Fruit fly (Drosophila melanogaster) whole organism, embryonic: ENCODE results near the gene uncNacbeta.

Experiments
- ATbp ChIP-seq: fragments of 200-800 bp; sonication (Bioruptor generic); optimal IDR thresholded peaks from 2 replicates; lab custom pipeline; 2017; ENCODE audit warnings: missing biosample characterization, mild to moderate bottlenecking, missing genetic modification characterization, missing genetic modification reagents
- Atf-2 ChIP-seq: fragments of 200-800 bp; sonication (Bioruptor generic); optimal IDR thresholded peaks from 2 replicates; lab custom pipeline; 2016; ENCODE audit warnings: missing biosample characterization, missing genetic modification characterization
- BEAF-32 ChIP-seq: fragments of 200-800 bp; sonication (Bioruptor generic); optimal IDR thresholded peaks from 3 replicates; lab custom pipeline; 2017; ENCODE audit warnings: missing biosample characterization, missing genetic modification characterization, mild to moderate bottlenecking, moderate library complexity, missing genetic modification reagents
- Bgb ChIP-seq: fragments of 200-800 bp; sonication (Bioruptor generic); IDR thresholded peaks from 2 replicates; pipeline ENCODE4 v1.3.6; 2022; ENCODE audit warnings: missing biosample characterization, missing genetic modification characterization; ENCODE audit not compliant: partially characterized antibody
- CG11398 ChIP-seq: fragments of 200-800 bp; sonication (Bioruptor generic); optimal IDR thresholded peaks from 2 replicates; lab custom pipeline; 2016; ENCODE audit warnings: missing biosample characterization, missing genetic modification characterization
- CG11456 ChIP-seq: fragments of 200-800 bp; sonication (Bioruptor generic); IDR thresholded peaks from 3 replicates; pipeline ENCODE4 v1.3.6; 2022; ENCODE audit warnings: missing biosample characterization, missing genetic modification characterization
- CG14441 ChIP-seq: fragments of 200-800 bp; sonication (Bioruptor generic); IDR thresholded peaks from 2 replicates; pipeline ENCODE4 v1.3.6; 2022; ENCODE audit warnings: missing biosample characterization, missing genetic modification characterization
- CG1602 ChIP-seq: fragments of 200-800 bp; sonication (Bioruptor generic); optimal IDR thresholded peaks from 3 replicates; lab custom pipeline; 2016; ENCODE audit warnings: missing biosample characterization, missing genetic modification characterization
- CG17912 ChIP-seq: fragments of 200-800 bp; sonication (Bioruptor generic); optimal IDR thresholded peaks from 2 replicates; lab custom pipeline; 2018; ENCODE audit warnings: missing biosample characterization, mild to moderate bottlenecking, missing genetic modification characterization
- CG18599 ChIP-seq: fragments of 200-800 bp; sonication (Bioruptor generic); optimal IDR thresholded peaks from 3 replicates; lab custom pipeline; 2017; ENCODE audit warnings: missing biosample characterization, missing genetic modification characterization, mild to moderate bottlenecking, moderate library complexity, missing genetic modification reagents
- CG2116 ChIP-seq: fragments of 200-800 bp; sonication (Bioruptor generic); optimal IDR thresholded peaks from 3 replicates; lab custom pipeline; 2018; ENCODE audit warnings: missing biosample characterization, mild to moderate bottlenecking, missing genetic modification characterization
- CG2120 ChIP-seq: fragments of 200-800 bp; sonication (Bioruptor generic); optimal IDR thresholded peaks from 3 replicates; lab custom pipeline; 2016; ENCODE audit warnings: missing biosample characterization, missing genetic modification characterization
- CG31365 ChIP-seq: fragments of 200-800 bp; sonication (Bioruptor generic); optimal IDR thresholded peaks from 2 replicates; lab custom pipeline; 2018; ENCODE audit warnings: missing biosample characterization, mild to moderate bottlenecking, missing genetic modification characterization
- CG31388 ChIP-seq: fragments of 200-800 bp; sonication (Bioruptor generic); optimal IDR thresholded peaks from 2 replicates; lab custom pipeline; 2016; ENCODE audit warnings: missing biosample characterization, missing genetic modification characterization
- CG3281 ChIP-seq: fragments of 200-800 bp; sonication (Bioruptor generic); optimal IDR thresholded peaks from 3 replicates; lab custom pipeline; 2017; ENCODE audit warnings: missing biosample characterization, mild to moderate bottlenecking, missing genetic modification characterization
- CG7987 ChIP-seq: fragments of 200-800 bp; sonication (Bioruptor generic); optimal IDR thresholded peaks from 2 replicates; lab custom pipeline; 2018; ENCODE audit warnings: missing biosample characterization, mild to moderate bottlenecking, missing genetic modification characterization, moderate library complexity
- CG8359 ChIP-seq: fragments of 200-800 bp; sonication (Bioruptor generic); optimal IDR thresholded peaks from 2 replicates; lab custom pipeline; 2017; ENCODE audit warnings: missing biosample characterization, mild to moderate bottlenecking, missing genetic modification characterization, borderline replicate concordance
- CG9817 ChIP-seq: fragments of 200-800 bp; sonication (Bioruptor generic); optimal IDR thresholded peaks from 2 replicates; lab custom pipeline; 2018; ENCODE audit warnings: missing biosample characterization, mild to moderate bottlenecking, missing genetic modification characterization, moderate library complexity
- CG9876 ChIP-seq: fragments of 200-800 bp; sonication (Bioruptor generic); optimal IDR thresholded peaks from 2 replicates; lab custom pipeline; 2016; ENCODE audit warnings: missing biosample characterization, missing genetic modification characterization
- Doc2 ChIP-seq: fragments of 200-800 bp; sonication (Bioruptor generic); IDR thresholded peaks from 2 replicates; pipeline ENCODE4 v1.3.6; 2022; ENCODE audit warnings: missing biosample characterization, missing genetic modification characterization
- Dref ChIP-seq: fragments of 200-800 bp; sonication (Bioruptor generic); IDR thresholded peaks from 2 replicates; pipeline ENCODE4 v1.3.6; 2022; ENCODE audit warnings: missing biosample characterization, missing genetic modification characterization
- Jarid2 ChIP-seq: fragments of 200-800 bp; sonication (Bioruptor generic); optimal IDR thresholded peaks from 3 replicates; lab custom pipeline; 2017; ENCODE audit warnings: mild to moderate bottlenecking, missing biosample characterization, missing genetic modification reagents, missing genetic modification characterization
- NK7.1 ChIP-seq: fragments of 200-800 bp; sonication (Bioruptor generic); optimal IDR thresholded peaks from 3 replicates; lab custom pipeline; 2016; ENCODE audit warnings: missing biosample characterization, missing genetic modification characterization
- Ptx1 ChIP-seq: fragments of 200-800 bp; sonication (Bioruptor generic); IDR thresholded peaks from 2 replicates; pipeline ENCODE4 v1.3.6; 2022; ENCODE audit warnings: missing biosample characterization, missing genetic modification characterization
- Rfx ChIP-seq: fragments of 200-800 bp; sonication (Bioruptor generic); IDR thresholded peaks from 2 replicates; pipeline ENCODE4 v1.3.6; 2022; ENCODE audit warnings: missing biosample characterization, missing genetic modification characterization
- Rx ChIP-seq: fragments of 200-800 bp; sonication (Bioruptor generic); IDR thresholded peaks from 2 replicates; pipeline ENCODE4 v1.3.6; 2022; ENCODE audit warnings: missing biosample characterization, missing genetic modification characterization
- ash1 ChIP-seq: fragments of 200-800 bp; sonication (Bioruptor generic); optimal IDR thresholded peaks from 2 replicates; lab custom pipeline; 2018; ENCODE audit warnings: missing biosample characterization, mild to moderate bottlenecking, missing genetic modification characterization
- br ChIP-seq: fragments of >200 bp; optimal IDR thresholded peaks from 2 replicates; lab custom pipeline; 2017
- cad ChIP-seq: fragments of >200 bp; optimal IDR thresholded peaks from 2 replicates; lab custom pipeline; 2017; ENCODE audit warnings: missing biosample characterization, missing genetic modification characterization
- crc ChIP-seq: fragments of 200-800 bp; sonication (Bioruptor generic); optimal IDR thresholded peaks from 2 replicates; lab custom pipeline; 2016; ENCODE audit warnings: missing biosample characterization, missing genetic modification characterization
- danr ChIP-seq: fragments of 200-800 bp; sonication (Bioruptor generic); IDR thresholded peaks from 2 replicates; pipeline ENCODE4 v1.3.6; 2022; ENCODE audit warnings: missing biosample characterization, missing genetic modification characterization
- disco-r ChIP-seq: fragments of 200-800 bp; sonication (Bioruptor generic); optimal IDR thresholded peaks from 2 replicates; lab custom pipeline; 2016; ENCODE audit warnings: missing biosample characterization, missing genetic modification characterization
- dmrt99B ChIP-seq: fragments of 200-800 bp; sonication (Bioruptor generic); optimal IDR thresholded peaks from 2 replicates; lab custom pipeline; 2018; ENCODE audit warnings: missing biosample characterization, mild to moderate bottlenecking, missing genetic modification characterization, moderate library complexity
- grn ChIP-seq: fragments of 200-800 bp; sonication (Bioruptor generic); optimal IDR thresholded peaks from 3 replicates; lab custom pipeline; 2017; ENCODE audit warnings: missing biosample characterization, missing genetic modification characterization
- hkb ChIP-seq, 2 experiments: fragments of 200-800 bp in 1 of 2; fragments of >200 bp in 1 of 2; sonication (Bioruptor generic) in 1 of 2; IDR thresholded peaks in 1 of 2; optimal IDR thresholded peaks in 1 of 2; 2 replicates each; pipeline versions ENCODE4 v1.3.6 to Lab custom; 2017 to 2022; ENCODE audit warnings: missing biosample characterization in 1 of 2, missing genetic modification characterization in 1 of 2
- inv ChIP-seq: fragments of 200-800 bp; sonication (Bioruptor generic); IDR thresholded peaks from 2 replicates; pipeline ENCODE4 v1.3.6; 2022; ENCODE audit warnings: missing biosample characterization, missing genetic modification characterization; ENCODE audit not compliant: partially characterized antibody
- knrl ChIP-seq: fragments of 200-800 bp; sonication (Bioruptor generic); IDR thresholded peaks from 3 replicates; pipeline ENCODE4 v1.3.6; 2022; ENCODE audit warnings: missing biosample characterization, missing genetic modification characterization; ENCODE audit not compliant: partially characterized antibody
- lov ChIP-seq, 2 experiments: fragments of 200-800 bp in 1 of 2; fragments of >200 bp in 1 of 2; sonication (Bioruptor generic) in 1 of 2; IDR thresholded peaks in 1 of 2; optimal IDR thresholded peaks in 1 of 2; 2 replicates in 1 of 2; 3 replicates in 1 of 2; pipeline versions ENCODE4 v1.3.6 to Lab custom; 2017 to 2022; ENCODE audit warnings: missing biosample characterization in 1 of 2, missing genetic modification characterization in 1 of 2
- mam ChIP-seq: fragments of 200-800 bp; sonication (Bioruptor generic); optimal IDR thresholded peaks from 3 replicates; lab custom pipeline; 2016; ENCODE audit warnings: missing biosample characterization, missing genetic modification characterization
- nmo ChIP-seq: fragments of 200-800 bp; sonication (Bioruptor generic); optimal IDR thresholded peaks from 2 replicates; lab custom pipeline; 2018; ENCODE audit warnings: missing biosample characterization, mild to moderate bottlenecking, missing genetic modification characterization, moderate library complexity
- pzg ChIP-seq: fragments of 200-800 bp; sonication (Bioruptor generic); optimal IDR thresholded peaks from 3 replicates; lab custom pipeline; 2018; ENCODE audit warnings: missing biosample characterization, mild to moderate bottlenecking, missing genetic modification characterization, moderate library complexity
- repo ChIP-seq: fragments of 200-800 bp; sonication (Bioruptor generic); optimal IDR thresholded peaks from 2 replicates; lab custom pipeline; 2016; ENCODE audit warnings: missing biosample characterization, missing genetic modification characterization
- row ChIP-seq: fragments of 200-800 bp; sonication (Bioruptor generic); IDR thresholded peaks from 3 replicates; pipeline ENCODE4 v1.3.6; 2022; ENCODE audit warnings: missing biosample characterization, missing genetic modification characterization
- shn ChIP-seq: fragments of 200-800 bp; sonication (Bioruptor generic); optimal IDR thresholded peaks from 3 replicates; lab custom pipeline; 2016; ENCODE audit warnings: missing biosample characterization, missing genetic modification characterization
- sqz ChIP-seq: fragments of 200-800 bp; sonication (Bioruptor generic); optimal IDR thresholded peaks from 3 replicates; lab custom pipeline; 2018; ENCODE audit warnings: missing biosample characterization, mild to moderate bottlenecking, missing genetic modification characterization
- trem ChIP-seq: fragments of 200-800 bp; optimal IDR thresholded peaks from 3 replicates; lab custom pipeline; 2019; ENCODE audit warnings: missing biosample characterization, mild to moderate bottlenecking, missing genetic modification characterization, moderate library complexity
- twi ChIP-seq: fragments of 200-800 bp; optimal IDR thresholded peaks from 2 replicates; lab custom pipeline; 2019; ENCODE audit warnings: missing biosample characterization, mild to moderate bottlenecking, missing genetic modification characterization, moderate library complexity
- z ChIP-seq: fragments of 200-800 bp; sonication (Bioruptor generic); IDR thresholded peaks from 3 replicates; pipeline ENCODE4 v1.3.6; 2022; ENCODE audit warnings: missing biosample characterization, missing genetic modification characterization
- zfh2 ChIP-seq: fragments of 200-800 bp; sonication (Bioruptor generic); optimal IDR thresholded peaks from 2 replicates; lab custom pipeline; 2016; ENCODE audit warnings: missing biosample characterization, missing genetic modification characterization

The uncNacbeta gene

dm6 chr2L:523165-523835 is 40.3 kb downstream of the uncNacbeta start (continued):
- TF ChIP-seq CG9876 (no peak), CG7987 (GFP tag; lab: Kevin White, UChicago) (peak; percentile 46), Bgb (GFP tag; lab: Robert Waterston, UW) (peak; percentile 64), CG14441 (GFP tag; lab: Robert Waterston, UW) (no peak), pzg (no peak), inv (GFP tag; lab: Robert Waterston, UW) (no peak; the same call in 1 of the 2 replicates), lov (optimal IDR thresholded peaks at IDR 0.05; lab: Kevin White, UChicago) (no peak), lov (GFP tag; IDR thresholded peaks at IDR 0.05; lab: Robert Waterston, UW) (0 out of 3 replicates have a peak, but pooled peaks have one; percentile 13), Doc2 (GFP tag; lab: Robert Waterston, UW) (no peak), danr (GFP tag; lab: Robert Waterston, UW) (no peak), CG31365 (tag; lab: Kevin White, UChicago) (peak; percentile 0), sqz (GFP tag; lab: Kevin White, UChicago) (peak; percentile 42), br (lab: Kevin White, UChicago) (no peak), CG8359 (GFP tag; lab: Kevin White, UChicago) (no peak), z (peak; percentile 57; the same call in 1 of the 3 replicates), Jarid2 (peak; percentile 98), nmo (GFP tag; lab: Kevin White, UChicago) (no peak), cad (GFP tag; lab: Kevin White, UChicago) (no peak), CG1602 (no peak), zfh2 (GFP tag; lab: Kevin White, UChicago) (no peak), Dref (GFP tag; lab: Robert Waterston, UW) (no peak), NK7.1 (GFP tag; lab: Kevin White, UChicago) (no peak), CG11398 (GFP tag; lab: Kevin White, UChicago) (peak; percentile 44), ATbp (peak; percentile 23), CG9817 (peak; percentile 1), trem (peak; percentile 45), row (GFP tag; lab: Robert Waterston, UW) (peak; percentile 12; the same call in 1 of the 3 replicates), mam (GFP tag; lab: Kevin White, UChicago) (no peak), CG18599 (GFP tag; lab: Kevin White, UChicago) (peak; percentile 61), knrl (GFP tag; lab: Robert Waterston, UW) (peak; percentile 45; the same call in 2 of the 3 replicates), shn (GFP tag; lab: Kevin White, UChicago) (peak; percentile 61), CG31388 (no peak), disco-r (no peak), CG2116 (GFP tag; lab: Kevin White, UChicago) (no peak), crc (GFP tag; lab: Kevin White, UChicago) (no peak), CG2120 (GFP tag; lab: Kevin White, UChicago) (no peak), CG17912 (peak; percentile 28), CG3281 (peak; percentile 50), repo (GFP tag; lab: Kevin White, UChicago) (no peak), dmrt99B (tag; lab: Kevin White, UChicago) (peak; percentile 20), grn (GFP tag; lab: Kevin White, UChicago) (peak; percentile 100), twi (tag; lab: Kevin White, UChicago) (no peak), hkb (optimal IDR thresholded peaks at IDR 0.05; lab: Kevin White, UChicago) (no peak), hkb (GFP tag; IDR thresholded peaks at IDR 0.05; lab: Robert Waterston, UW) (peak; percentile 60), Atf-2 (GFP tag; lab: Kevin White, UChicago) (peak; percentile 26), CG11456 (GFP tag; lab: Robert Waterston, UW) (0 out of 3 replicates have a peak, but pooled peaks have one; percentile 42), BEAF-32 (GFP tag; lab: Kevin White, UChicago) (no peak), Ptx1 (GFP tag; lab: Robert Waterston, UW) (no peak), Rx (GFP tag; lab: Robert Waterston, UW) (no peak), ash1 (peak; percentile 35), Rfx (GFP tag; lab: Robert Waterston, UW) (peak; percentile 48; the same call in 1 of the 2 replicates)
